Worm (Caenorhabditis elegans): Measurements from ENCODE around the gene hpo-26.

hpo-26 gene

ce11 chrV:6485109-6485508, 47.8 kb downstream of the hpo-26 start:
- TF ChIP-seq mml-1 (tag; optimal IDR thresholded peaks at IDR 0.05), result no peak
- no peak for TF ChIP-seq eor-1 (tag; optimal IDR thresholded peaks at IDR 0.05)
- TF ChIP-seq elt-1 (tag; optimal IDR thresholded peaks at IDR 0.05), result no peak
- no peak for TF ChIP-seq mdl-1 (tag; optimal IDR thresholded peaks at IDR 0.05)
- no peak for TF ChIP-seq ceh-9 (tag; optimal IDR thresholded peaks at IDR 0.05)
- TF ChIP-seq ztf-11 (tag; optimal IDR thresholded peaks at IDR 0.05), result no peak
- no peak for TF ChIP-seq nfya-1 (tag; optimal IDR thresholded peaks at IDR 0.05; ENCODE audit: insufficient read depth)
- no peak for TF ChIP-seq R02D3.7 (tag; optimal IDR thresholded peaks at IDR 0.05)
- no peak for TF ChIP-seq ama-1 (optimal IDR thresholded peaks at IDR 0.05)
